Worm (Caenorhabditis elegans) whole organism, L1 larva: ENCODE results near the gene F32G8.3.

Experiments used
- C16A3.4 ChIP-seq: fragments of 150-350 bp; optimal IDR thresholded peaks from 2 replicates; lab custom pipeline; 2014; ENCODE audit warnings: missing biosample characterization, missing genetic modification characterization
- ama-1 ChIP-seq: fragments of 150-350 bp; optimal IDR thresholded peaks from 2 replicates; lab custom pipeline; 2014
- blmp-1 ChIP-seq: fragments of 150-350 bp; optimal IDR thresholded peaks from 2 replicates; lab custom pipeline; 2014; ENCODE audit warnings: missing biosample characterization, missing genetic modification characterization
- dsc-1 ChIP-seq: sonication (generic microtip); optimal IDR thresholded peaks from 2 replicates; lab custom pipeline; 2016; ENCODE audit warnings: mild to moderate bottlenecking, missing genetic modification characterization, missing compliant biosample characterization
- egl-27 ChIP-seq, 2 experiments: fragments of 150-350 bp in 1 of 2; sonication (generic microtip); optimal IDR thresholded peaks; 3 replicates each; lab custom pipeline; 2017 to 2018; ENCODE audit warnings: missing biosample characterization in 2 of 2, missing genetic modification characterization in 2 of 2, missing genetic modification reagents in 2 of 2
- lin-15B ChIP-seq: fragments of 150-350 bp; sonication (generic microtip); optimal IDR thresholded peaks from 3 replicates; lab custom pipeline; 2014; ENCODE audit warnings: missing biosample characterization, missing genetic modification characterization
- lin-35 ChIP-seq, 2 experiments: fragments of 150-350 bp; optimal IDR thresholded peaks; 2 replicates each; lab custom pipeline; 2014; ENCODE audit warnings: missing biosample characterization in 2 of 2, missing genetic modification characterization in 2 of 2, missing genetic modification reagents in 2 of 2
- mdl-1 ChIP-seq, 2 experiments: fragments of 150-350 bp; optimal IDR thresholded peaks; 2 replicates each; lab custom pipeline; 2014 to 2017; ENCODE audit warnings: missing biosample characterization in 2 of 2, missing genetic modification characterization in 2 of 2, inconsistent platforms in 1 of 2
- snpc-4 ChIP-seq: fragments of 150-350 bp; optimal IDR thresholded peaks from 2 replicates; lab custom pipeline; 2014; ENCODE audit warnings: missing biosample characterization, missing genetic modification characterization
- sox-4 ChIP-seq: sonication (generic microtip); optimal IDR thresholded peaks from 2 replicates; lab custom pipeline; 2016; ENCODE audit warnings: missing genetic modification characterization, missing compliant biosample characterization

- TF ChIP-seq dsc-1 (no peak), blmp-1 (tag; lab: Kevin White, UChicago) (peak; percentile 98), lin-15B (no peak), egl-27 (tag; optimal IDR thresholded peaks at IDR 0.05; lab: Kevin White, UChicago) (no peak), ama-1 (lab: Kevin White, UChicago) (no peak), snpc-4 (tag; lab: Kevin White, UChicago) (no peak), mdl-1 (tag; optimal IDR thresholded peaks at IDR 0.05; lab: Kevin White, UChicago) (no peak), sox-4 (tag; lab: Kevin White, UChicago) (no peak), lin-35 (GFP tag; optimal IDR thresholded peaks at IDR 0.05; lab: Kevin White, UChicago) (no peak), C16A3.4 (tag; lab: Kevin White, UChicago) (no peak)
Observed at ce11 chrV:10602051-10602937, 47.2 kb upstream of the F32G8.3 start, which contains the start of gene H27A22.1.
